Worm (Caenorhabditis elegans) whole organism, early embryonic: ENCODE measurements around the gene gln-3.

Experiments used
- B0310.2 ChIP-seq: sonication (generic microtip); optimal IDR thresholded peaks from 2 replicates; lab custom pipeline; 2016; ENCODE audit warnings: mild to moderate bottlenecking, missing genetic modification characterization, missing compliant biosample characterization
- F13C5.2 ChIP-seq: sonication (generic microtip); optimal IDR thresholded peaks from 2 replicates; lab custom pipeline; 2017; ENCODE audit warnings: mild to moderate bottlenecking, missing genetic modification characterization, inconsistent platforms, missing compliant biosample characterization
- aly-1 ChIP-seq: sonication (generic microtip); optimal IDR thresholded peaks from 2 replicates; lab custom pipeline; 2016; ENCODE audit warnings: missing genetic modification characterization, missing compliant biosample characterization
- ama-1 ChIP-seq: fragments of 150-350 bp; optimal IDR thresholded peaks from 2 replicates; lab custom pipeline; 2014
- ceh-13 ChIP-seq: fragments of 200-800 bp; sonication (Bioruptor generic); optimal IDR thresholded peaks from 2 replicates; lab custom pipeline; 2018; ENCODE audit warnings: mild to moderate bottlenecking, missing genetic modification characterization, missing compliant biosample characterization
- ceh-36 ChIP-seq: sonication (generic microtip); optimal IDR thresholded peaks from 2 replicates; lab custom pipeline; 2016; ENCODE audit warnings: missing genetic modification characterization, inconsistent platforms, missing compliant biosample characterization
- ets-7 ChIP-seq: sonication (generic microtip); optimal IDR thresholded peaks from 2 replicates; lab custom pipeline; 2016; ENCODE audit warnings: missing genotype, missing genetic modification characterization, missing compliant biosample characterization
- flt-1 ChIP-seq: fragments of 200-800 bp; sonication (Bioruptor generic); IDR thresholded peaks from 2 replicates; pipeline ENCODE4 v1.3.6; 2022; ENCODE audit warnings: missing genetic modification characterization, missing compliant biosample characterization
- hmbx-1 ChIP-seq: sonication (generic microtip); optimal IDR thresholded peaks from 2 replicates; lab custom pipeline; 2016; ENCODE audit warnings: mild to moderate bottlenecking, missing genetic modification characterization, missing compliant biosample characterization
- hmg-4 ChIP-seq: fragments of 200-800 bp; sonication (Bioruptor generic); optimal IDR thresholded peaks from 2 replicates; lab custom pipeline; 2018; ENCODE audit warnings: mild to moderate bottlenecking, missing genetic modification characterization, missing compliant biosample characterization
- hnd-1 ChIP-seq: sonication (generic microtip); optimal IDR thresholded peaks from 2 replicates; lab custom pipeline; 2016; ENCODE audit warnings: missing genetic modification characterization, missing compliant biosample characterization
- pes-1 ChIP-seq: fragments of 200-800 bp; sonication (Bioruptor generic); IDR thresholded peaks from 2 replicates; pipeline ENCODE4 v1.3.6; 2022; ENCODE audit warnings: missing genetic modification reagents, missing genetic modification characterization, missing compliant biosample characterization
- tbx-11 ChIP-seq: fragments of 200-800 bp; sonication (Bioruptor generic); IDR thresholded peaks from 2 replicates; pipeline ENCODE4 v1.3.6; 2022; ENCODE audit warnings: missing genetic modification characterization, missing compliant biosample characterization

- no peak for TF ChIP-seq pes-1 (GFP tag; lab: Robert Waterston, UW)
- no peak for TF ChIP-seq ama-1 (lab: Kevin White, UChicago)
- TF ChIP-seq hmg-4 (GFP tag; lab: Kevin White, UChicago), result no peak
- TF ChIP-seq flt-1 (GFP tag; lab: Robert Waterston, UW), result no peak
- no peak for TF ChIP-seq ceh-36 (tag; lab: Kevin White, UChicago)
- no peak for TF ChIP-seq hmbx-1 (tag; lab: Kevin White, UChicago)
- no peak for TF ChIP-seq B0310.2 (tag; lab: Kevin White, UChicago)
- TF ChIP-seq hnd-1 (tag; lab: Kevin White, UChicago), result no peak
- TF ChIP-seq aly-1 (tag; lab: Kevin White, UChicago), result no peak
- TF ChIP-seq tbx-11, result no peak
- TF ChIP-seq ceh-13, result no peak
- no peak for TF ChIP-seq ets-7 (tag; lab: Kevin White, UChicago)
- no peak for TF ChIP-seq F13C5.2 (tag; lab: Kevin White, UChicago)
These were observed 2.5 kb downstream of the gln-3 start for ce11 chrIV:16167941-16168340.
